Worm (Caenorhabditis elegans) whole organism, L2 larva: ENCODE data around the gene R02E12.4.

Source experiments
- C34F6.9 ChIP-seq: fragments of 150-350 bp; optimal IDR thresholded peaks from 2 replicates; lab custom pipeline; 2014; ENCODE audit warnings: missing biosample characterization, missing genetic modification characterization
- R02D3.7 ChIP-seq: fragments of 150-350 bp; optimal IDR thresholded peaks from 2 replicates; lab custom pipeline; 2014; ENCODE audit warnings: missing biosample characterization, missing genetic modification characterization
- Y55F3AM.14 ChIP-seq: fragments of 200-800 bp; sonication (Bioruptor generic); optimal IDR thresholded peaks from 2 replicates; lab custom pipeline; 2018; ENCODE audit warnings: mild to moderate bottlenecking, missing genetic modification characterization, missing compliant biosample characterization
- ZK546.5 ChIP-seq: sonication (generic microtip); optimal IDR thresholded peaks from 2 replicates; lab custom pipeline; 2017; ENCODE audit warnings: missing biosample characterization, missing genetic modification characterization
- alr-1 ChIP-seq: fragments of 150-350 bp; optimal IDR thresholded peaks from 2 replicates; lab custom pipeline; 2014; ENCODE audit warnings: missing biosample characterization, missing genetic modification characterization
- ama-1 ChIP-seq: fragments of 150-350 bp; optimal IDR thresholded peaks from 2 replicates; lab custom pipeline; 2018; ENCODE audit warnings: inconsistent platforms
- blmp-1 ChIP-seq: sonication (generic microtip); optimal IDR thresholded peaks from 2 replicates; lab custom pipeline; 2017; ENCODE audit warnings: missing genetic modification characterization, mild to moderate bottlenecking, missing compliant biosample characterization, antibody characterized with exemption, moderate library complexity; ENCODE audit not compliant: insufficient read depth
- ceh-16 ChIP-seq: fragments of 150-350 bp; optimal IDR thresholded peaks from 2 replicates; lab custom pipeline; 2014; ENCODE audit warnings: missing biosample characterization, missing genetic modification characterization
- crh-2 ChIP-seq: sonication (generic microtip); optimal IDR thresholded peaks from 2 replicates; lab custom pipeline; 2017; ENCODE audit warnings: missing biosample characterization, missing genetic modification characterization
- dmd-4 ChIP-seq: sonication (generic microtip); optimal IDR thresholded peaks from 2 replicates; lab custom pipeline; 2017; ENCODE audit warnings: missing biosample characterization, missing genetic modification characterization
- egl-27 ChIP-seq: sonication (generic microtip); optimal IDR thresholded peaks from 3 replicates; lab custom pipeline; 2017; ENCODE audit warnings: missing biosample characterization, missing genetic modification reagents, missing genetic modification characterization
- fos-1 ChIP-seq: fragments of 150-350 bp; optimal IDR thresholded peaks from 2 replicates; lab custom pipeline; 2014; ENCODE audit warnings: missing biosample characterization, missing genetic modification characterization
- gmeb-1 ChIP-seq: fragments of 150-350 bp; optimal IDR thresholded peaks from 2 replicates; lab custom pipeline; 2014; ENCODE audit warnings: missing biosample characterization, missing genetic modification characterization
- lin-13 ChIP-seq: fragments of 150-350 bp; optimal IDR thresholded peaks from 2 replicates; lab custom pipeline; 2014; ENCODE audit warnings: missing biosample characterization, missing genetic modification reagents, missing genetic modification characterization
- lin-39 ChIP-seq: fragments of 150-350 bp; optimal IDR thresholded peaks from 2 replicates; lab custom pipeline; 2014; ENCODE audit warnings: missing biosample characterization, missing genetic modification reagents, missing genetic modification characterization
- mab-5 ChIP-seq: fragments of 150-350 bp; optimal IDR thresholded peaks from 2 replicates; lab custom pipeline; 2014; ENCODE audit warnings: missing biosample characterization, missing genetic modification characterization
- mbf-1 ChIP-seq: sonication (generic microtip); optimal IDR thresholded peaks from 2 replicates; lab custom pipeline; 2017; ENCODE audit warnings: missing biosample characterization, missing genetic modification characterization
- mdl-1 ChIP-seq, 2 experiments: fragments of 150-350 bp in 1 of 2; sonication (generic microtip) in 1 of 2; optimal IDR thresholded peaks; 2 replicates each; lab custom pipeline; 2017; ENCODE audit warnings: missing biosample characterization in 2 of 2, missing genetic modification characterization in 2 of 2
- nhr-10 ChIP-seq: sonication (generic microtip); optimal IDR thresholded peaks from 2 replicates; lab custom pipeline; 2017; ENCODE audit warnings: missing biosample characterization, missing genetic modification characterization
- nhr-11 ChIP-seq: fragments of 150-350 bp; optimal IDR thresholded peaks from 2 replicates; lab custom pipeline; 2014; ENCODE audit warnings: missing biosample characterization, missing genetic modification characterization
- nhr-12 ChIP-seq: fragments of 150-350 bp; optimal IDR thresholded peaks from 2 replicates; lab custom pipeline; 2014; ENCODE audit warnings: missing biosample characterization, missing genetic modification characterization
- nhr-129 ChIP-seq: fragments of 150-350 bp; optimal IDR thresholded peaks from 2 replicates; lab custom pipeline; 2014; ENCODE audit warnings: missing biosample characterization, missing genetic modification characterization
- nhr-237 ChIP-seq: fragments of 150-350 bp; optimal IDR thresholded peaks from 2 replicates; lab custom pipeline; 2014; ENCODE audit warnings: missing biosample characterization, missing genetic modification characterization
- nhr-25 ChIP-seq: fragments of 150-350 bp; sonication (generic microtip); optimal IDR thresholded peaks from 3 replicates; lab custom pipeline; 2014; ENCODE audit warnings: missing biosample characterization, missing genetic modification characterization
- nhr-6 ChIP-seq: fragments of 150-350 bp; optimal IDR thresholded peaks from 2 replicates; lab custom pipeline; 2014; ENCODE audit warnings: missing biosample characterization, missing genetic modification characterization
- sem-4 ChIP-seq: fragments of 150-350 bp; optimal IDR thresholded peaks from 2 replicates; lab custom pipeline; 2014; ENCODE audit warnings: missing biosample characterization, missing genetic modification reagents, missing genetic modification characterization
- skn-1 ChIP-seq: sonication (generic microtip); optimal IDR thresholded peaks from 2 replicates; lab custom pipeline; 2017; ENCODE audit warnings: missing biosample characterization, missing genetic modification characterization
- snpc-4 ChIP-seq: fragments of 150-350 bp; optimal IDR thresholded peaks from 2 replicates; lab custom pipeline; 2014; ENCODE audit warnings: missing biosample characterization, missing genetic modification characterization
- unc-39 ChIP-seq: fragments of 150-350 bp; optimal IDR thresholded peaks from 2 replicates; lab custom pipeline; 2014; ENCODE audit warnings: missing biosample characterization, missing genetic modification characterization
- unc-55 ChIP-seq: fragments of 150-350 bp; sonication (generic microtip); optimal IDR thresholded peaks from 3 replicates; lab custom pipeline; 2014; ENCODE audit warnings: missing biosample characterization, missing genetic modification reagents, missing genetic modification characterization
- unc-62 ChIP-seq: fragments of 150-350 bp; optimal IDR thresholded peaks from 2 replicates; lab custom pipeline; 2014; ENCODE audit warnings: missing biosample characterization, missing genetic modification reagents, missing genetic modification characterization
- ztf-1 ChIP-seq: fragments of 200-800 bp; sonication (Bioruptor generic); conservative IDR thresholded peaks from 2 replicates; pipeline ENCODE4 v1.3.6; 2022; ENCODE audit warnings: missing genetic modification characterization, missing compliant biosample characterization
- ztf-4 ChIP-seq: fragments of 150-350 bp; optimal IDR thresholded peaks from 2 replicates; lab custom pipeline; 2014; ENCODE audit warnings: missing biosample characterization, missing genetic modification characterization

R02E12.4 gene

ce11 chrX:4005014-4005413, at the start of gene R02E12.4:
Gene R02E12.4, plus strand, starts transcription at chrX:4005314.
- TF ChIP-seq ceh-16 (tag; lab: Kevin White, UChicago) (no peak), dmd-4 (no peak), mdl-1 (tag; optimal IDR thresholded peaks at IDR 0.05; lab: Kevin White, UChicago) (no peak), crh-2 (tag; lab: Kevin White, UChicago) (no peak), lin-13 (GFP tag; lab: Kevin White, UChicago) (no peak), skn-1 (no peak), lin-39 (tag; lab: Kevin White, UChicago) (no peak), nhr-6 (tag; lab: Kevin White, UChicago) (no peak)

- peak; percentile 9 for TF ChIP-seq C34F6.9
- no peak for TF ChIP-seq nhr-129 (tag; lab: Kevin White, UChicago)
- TF ChIP-seq sem-4 (tag; lab: Kevin White, UChicago): peak; percentile 33
Measured at ce11 chrX:3957475-3958204, 47.5 kb upstream of the R02E12.4 start.

ce11 chrX:3958252-3958651, 46.9 kb upstream of the R02E12.4 start, which contains the start of gene lin-18:
Gene lin-18, plus strand, starts transcription at chrX:3958552.
- no peak for TF ChIP-seq nhr-25 (tag; lab: Kevin White, UChicago)
- peak; percentile 52 for TF ChIP-seq blmp-1 (tag; lab: Kevin White, UChicago)
- TF ChIP-seq gmeb-1 (tag; lab: Kevin White, UChicago): no peak
- no peak for TF ChIP-seq unc-39 (tag; lab: Kevin White, UChicago)
- TF ChIP-seq unc-55 (GFP tag; lab: Kevin White, UChicago): no peak
- TF ChIP-seq fos-1: no peak
- TF ChIP-seq mab-5 (tag; lab: Kevin White, UChicago): no peak
- no peak for TF ChIP-seq ztf-1 (GFP tag; lab: Robert Waterston, UW)

- TF ChIP-seq ztf-4 (tag; lab: Kevin White, UChicago) (no peak), ama-1 (no peak), ZK546.5 (tag; lab: Kevin White, UChicago) (no peak), sem-4 (tag; lab: Kevin White, UChicago) (no peak), snpc-4 (tag; lab: Kevin White, UChicago) (no peak), blmp-1 (tag; lab: Kevin White, UChicago) (no peak), R02D3.7 (tag; lab: Kevin White, UChicago) (no peak), ceh-16 (tag; lab: Kevin White, UChicago) (no peak), nhr-11 (tag; lab: Kevin White, UChicago) (no peak), egl-27 (tag; lab: Kevin White, UChicago) (no peak)
Measured at ce11 chrX:3959221-3959620, 45.9 kb upstream of the R02E12.4 start.

ce11 chrX:3960345-3960744, 44.8 kb upstream of the R02E12.4 start:
- TF ChIP-seq unc-55 (GFP tag; lab: Kevin White, UChicago) (peak; percentile 16), ama-1 (no peak)

ce11 chrX:3966332-3966731, 38.8 kb upstream of the R02E12.4 start, which contains the start of gene C16B8.2:
Gene C16B8.2, minus strand, starts transcription at chrX:3966432.
- TF ChIP-seq ztf-1 (GFP tag; lab: Robert Waterston, UW) (no peak), nhr-237 (tag; lab: Kevin White, UChicago) (no peak), alr-1 (tag; lab: Kevin White, UChicago) (no peak), unc-62 (GFP tag; lab: Kevin White, UChicago) (no peak), Y55F3AM.14 (GFP tag; lab: Kevin White, UChicago) (no peak), mab-5 (tag; lab: Kevin White, UChicago) (no peak), mbf-1 (tag; lab: Kevin White, UChicago) (no peak), gmeb-1 (tag; lab: Kevin White, UChicago) (no peak), nhr-10 (tag; lab: Kevin White, UChicago) (no peak), nhr-12 (no peak), nhr-25 (tag; lab: Kevin White, UChicago) (no peak), ZK546.5 (tag; lab: Kevin White, UChicago) (no peak), R02D3.7 (tag; lab: Kevin White, UChicago) (no peak), crh-2 (tag; lab: Kevin White, UChicago) (no peak)
